Worm (Caenorhabditis elegans) whole organism, young adult: ENCODE results near the gene C29F7.2.

Source experiments
- F23B12.7 ChIP-seq: sonication (generic microtip); optimal IDR thresholded peaks from 2 replicates; lab custom pipeline; 2017; ENCODE audit warnings: missing genetic modification characterization, mild to moderate bottlenecking, missing compliant biosample characterization, antibody characterized with exemption, moderate library complexity; ENCODE audit not compliant: insufficient read depth
- K12H6.12 ChIP-seq: fragments of 200-800 bp; sonication (Bioruptor generic); optimal IDR thresholded peaks from 2 replicates; lab custom pipeline; 2018; ENCODE audit warnings: mild to moderate bottlenecking, missing genetic modification characterization, missing compliant biosample characterization
- Y53G8AR.9 ChIP-seq: fragments of 200-800 bp; sonication (Bioruptor generic); conservative IDR thresholded peaks from 2 replicates; pipeline ENCODE4 v1.3.6; 2022; ENCODE audit warnings: missing genetic modification reagents, missing genetic modification characterization, missing compliant biosample characterization
- ceh-40 ChIP-seq: fragments of 200-800 bp; sonication (Bioruptor generic); IDR thresholded peaks from 2 replicates; pipeline ENCODE4 v1.3.6; 2022; ENCODE audit warnings: missing genetic modification characterization, missing compliant biosample characterization
- ceh-58 ChIP-seq: fragments of 200-800 bp; sonication (Bioruptor generic); IDR thresholded peaks from 2 replicates; pipeline ENCODE4 v1.3.6; 2022; ENCODE audit warnings: missing genetic modification characterization, missing compliant biosample characterization
- chd-7 ChIP-seq: sonication (generic microtip); optimal IDR thresholded peaks from 2 replicates; lab custom pipeline; 2016; ENCODE audit warnings: mild to moderate bottlenecking, missing genetic modification characterization, moderate library complexity, missing compliant biosample characterization
- efl-1 ChIP-seq: fragments of 150-350 bp; optimal IDR thresholded peaks from 2 replicates; lab custom pipeline; 2014; ENCODE audit warnings: missing biosample characterization, missing genetic modification reagents, missing genetic modification characterization
- egrh-3 ChIP-seq: fragments of 200-800 bp; sonication (Bioruptor generic); IDR thresholded peaks from 2 replicates; pipeline ENCODE4 v1.3.6; 2022; ENCODE audit warnings: missing genetic modification reagents, missing genetic modification characterization, missing compliant biosample characterization
- lsy-27 ChIP-seq: sonication (generic microtip); optimal IDR thresholded peaks from 2 replicates; lab custom pipeline; 2017; ENCODE audit warnings: missing genetic modification characterization, mild to moderate bottlenecking, missing compliant biosample characterization, antibody characterized with exemption, missing genotype, borderline replicate concordance; ENCODE audit not compliant: insufficient read depth
- nhr-80 ChIP-seq: sonication (generic microtip); optimal IDR thresholded peaks from 2 replicates; lab custom pipeline; 2016; ENCODE audit warnings: missing genetic modification characterization, missing compliant biosample characterization
- repo-1 ChIP-seq: sonication (generic microtip); optimal IDR thresholded peaks from 2 replicates; lab custom pipeline; 2017; ENCODE audit warnings: mild to moderate bottlenecking, missing genetic modification characterization, missing compliant biosample characterization
- zfh-2 ChIP-seq: fragments of 200-800 bp; sonication (Bioruptor generic); conservative IDR thresholded peaks from 2 replicates; pipeline ENCODE4 v1.3.6; 2022; ENCODE audit warnings: missing genetic modification reagents, missing genetic modification characterization, missing compliant biosample characterization

The C29F7.2 gene

DNA sequence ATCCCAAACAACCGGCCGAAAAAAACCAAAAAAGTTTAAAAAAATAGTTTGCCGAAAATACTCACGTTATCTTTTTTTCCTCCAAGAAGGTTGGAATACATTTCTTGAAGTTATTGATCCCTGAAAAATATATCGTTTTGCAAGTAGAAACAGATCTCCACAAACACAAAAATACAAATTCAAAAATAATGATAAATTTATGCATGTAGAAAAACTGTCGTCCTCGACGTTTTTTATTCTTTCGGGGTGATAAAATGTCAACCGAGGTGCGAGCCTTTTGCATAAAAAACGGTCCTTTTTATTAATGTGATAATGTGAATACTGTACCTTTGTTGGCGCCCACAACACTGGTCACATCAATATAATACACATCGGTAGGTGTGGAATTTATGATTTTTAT lies 47.9 kb downstream of the C29F7.2 start, which contains the start of gene F02D10.2:
Gene F02D10.2 (minus strand): TSS at position 101 of the 400 bp plus-strand sequence.
- no peak for TF ChIP-seq Y53G8AR.9
- no peak for TF ChIP-seq F23B12.7
- no peak for TF ChIP-seq K12H6.12 (tag; lab: Kevin White, UChicago)
- no peak for TF ChIP-seq efl-1 (GFP tag; lab: Kevin White, UChicago)
- no peak for TF ChIP-seq chd-7 (tag; lab: Kevin White, UChicago)
- no peak for TF ChIP-seq lsy-27 (tag; lab: Kevin White, UChicago)
- TF ChIP-seq ceh-58 (GFP tag; lab: Robert Waterston, UW), result no peak
- no peak for TF ChIP-seq zfh-2 (GFP tag; lab: Robert Waterston, UW)
- no peak for TF ChIP-seq repo-1
- no peak for TF ChIP-seq ceh-40 (GFP tag; lab: Robert Waterston, UW)

DNA sequence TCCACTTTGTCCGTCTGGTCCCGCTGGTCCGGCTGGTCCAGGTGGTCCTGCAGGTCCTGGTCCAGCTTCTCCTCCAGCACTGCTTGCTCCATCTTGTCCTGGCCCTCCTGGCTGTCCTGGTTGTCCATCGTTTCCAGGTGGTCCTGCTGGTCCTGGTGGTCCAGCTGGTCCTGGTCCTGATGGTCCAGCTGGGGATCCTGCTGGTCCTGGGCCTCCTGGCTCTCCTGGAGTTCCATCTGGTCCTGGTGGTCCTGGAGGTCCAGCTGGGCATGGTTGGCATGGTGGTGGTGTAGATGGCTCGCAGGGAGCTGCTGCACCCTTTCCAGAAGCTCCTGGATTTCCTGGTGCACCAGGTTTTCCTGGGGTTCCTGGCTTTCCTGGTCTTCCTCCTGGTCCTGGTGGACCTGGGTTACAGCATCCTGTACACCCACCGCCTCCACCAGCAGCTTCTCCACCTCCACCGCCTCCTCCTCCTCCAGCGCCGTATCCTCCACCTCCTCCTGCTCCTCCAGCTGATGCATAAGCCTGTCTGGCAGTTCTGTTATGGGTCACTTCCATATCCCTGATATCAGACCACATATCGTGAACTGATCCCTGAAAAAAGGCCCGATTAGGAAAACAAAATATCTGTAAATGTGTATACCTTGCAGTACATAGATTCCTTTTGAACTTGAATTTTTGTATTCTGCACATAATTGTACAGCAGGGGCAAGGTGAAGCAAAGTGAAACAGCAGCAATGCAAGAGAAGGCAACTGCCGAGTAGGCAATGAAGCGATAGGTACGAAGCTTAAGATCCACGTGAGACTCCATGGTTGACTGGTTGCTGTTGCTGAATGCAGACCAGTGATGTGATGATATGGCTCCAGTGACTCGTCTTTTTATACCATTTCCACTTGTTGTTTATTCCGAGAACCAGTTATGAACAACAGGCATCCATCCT lies 51.3 kb downstream of the C29F7.2 start, which contains the start of gene col-183:
Gene col-183 (minus strand): TSS at position 839 of the 941 bp plus-strand sequence.
- no peak for TF ChIP-seq nhr-80 (tag; lab: Kevin White, UChicago)
- TF ChIP-seq egrh-3 (GFP tag; lab: Robert Waterston, UW), result peak; percentile 92
- peak; percentile 91 for TF ChIP-seq zfh-2 (GFP tag; lab: Robert Waterston, UW)
- TF ChIP-seq, all 124 proteins: peak for 2
